Worm (Caenorhabditis elegans) whole organism, L3 larva: Measurements from ENCODE around the gene soc-1.

Experiments used
- ceh-28 ChIP-seq: fragments of 150-350 bp; optimal IDR thresholded peaks from 2 replicates; lab custom pipeline; 2014; ENCODE audit warnings: missing biosample characterization, missing genetic modification reagents, missing genetic modification characterization
- pqm-1 ChIP-seq: fragments of 150-350 bp; optimal IDR thresholded peaks from 2 replicates; lab custom pipeline; 2017; ENCODE audit warnings: missing biosample characterization, missing genetic modification characterization, inconsistent platforms
- tbx-2 ChIP-seq: sonication (generic microtip); optimal IDR thresholded peaks from 2 replicates; lab custom pipeline; 2016; ENCODE audit warnings: mild to moderate bottlenecking, missing genetic modification characterization, missing compliant biosample characterization
- unc-62 ChIP-seq: fragments of 150-350 bp; sonication (generic microtip); optimal IDR thresholded peaks from 4 replicates; lab custom pipeline; 2014; ENCODE audit warnings: missing biosample characterization, missing genetic modification reagents, missing genetic modification characterization

- TF ChIP-seq tbx-2 (tag; lab: Kevin White, UChicago): no peak
- no peak for TF ChIP-seq unc-62 (GFP tag; lab: Kevin White, UChicago)
- TF ChIP-seq pqm-1 (tag; lab: Kevin White, UChicago): no peak
- TF ChIP-seq ceh-28: no peak
These were observed 45.3 kb downstream of the soc-1 start, which contains the start of gene K03B4.2 for ce11 chrV:4687944-4688505.
